Fruit fly (Drosophila melanogaster) whole organism, embryonic: ENCODE data around the gene dsx-c73A.
A peak's percentile ranks its signal among the peaks of the same experiment; 100 is the strongest.

Experiments
- Antp ChIP-seq: fragments of 200-800 bp; sonication (Bioruptor generic); optimal IDR thresholded peaks from 3 replicates; lab custom pipeline; 2016; ENCODE audit warnings: missing biosample characterization, missing genetic modification characterization
- Atf-2 ChIP-seq: fragments of 200-800 bp; sonication (Bioruptor generic); optimal IDR thresholded peaks from 2 replicates; lab custom pipeline; 2016; ENCODE audit warnings: missing biosample characterization, missing genetic modification characterization
- CG11247 ChIP-seq: fragments of 200-800 bp; sonication (Bioruptor generic); IDR thresholded peaks from 2 replicates; pipeline ENCODE4 v1.3.6; 2022; ENCODE audit warnings: missing biosample characterization, missing genetic modification characterization
- CG11456 ChIP-seq: fragments of 200-800 bp; sonication (Bioruptor generic); IDR thresholded peaks from 3 replicates; pipeline ENCODE4 v1.3.6; 2022; ENCODE audit warnings: missing biosample characterization, missing genetic modification characterization
- CG12155 ChIP-seq: fragments of 200-800 bp; sonication (Bioruptor generic); optimal IDR thresholded peaks from 3 replicates; lab custom pipeline; 2016; ENCODE audit warnings: missing biosample characterization, missing genetic modification characterization
- CG12659 ChIP-seq: fragments of 200-800 bp; sonication (Bioruptor generic); optimal IDR thresholded peaks from 3 replicates; lab custom pipeline; 2017; ENCODE audit warnings: mild to moderate bottlenecking, missing biosample characterization, missing genetic modification reagents, missing genetic modification characterization
- CG17361 ChIP-seq: fragments of 200-800 bp; sonication (Bioruptor generic); IDR thresholded peaks from 3 replicates; pipeline ENCODE4 v1.3.6; 2022; ENCODE audit warnings: missing biosample characterization, missing genetic modification characterization
- CG17568 ChIP-seq: fragments of 200-800 bp; sonication (Bioruptor generic); optimal IDR thresholded peaks from 2 replicates; lab custom pipeline; 2018; ENCODE audit warnings: missing biosample characterization, mild to moderate bottlenecking, missing genetic modification characterization, moderate library complexity
- CG17612 ChIP-seq: fragments of 200-800 bp; sonication (Bioruptor generic); IDR thresholded peaks from 2 replicates; pipeline ENCODE4 v1.3.6; 2022; ENCODE audit warnings: missing biosample characterization, missing genetic modification characterization
- CG2120 ChIP-seq: fragments of 200-800 bp; sonication (Bioruptor generic); optimal IDR thresholded peaks from 3 replicates; lab custom pipeline; 2016; ENCODE audit warnings: missing biosample characterization, missing genetic modification characterization
- CG2875 ChIP-seq: fragments of 200-800 bp; sonication (Bioruptor generic); optimal IDR thresholded peaks from 2 replicates; lab custom pipeline; 2017; ENCODE audit warnings: missing biosample characterization, mild to moderate bottlenecking, missing genetic modification characterization, missing genetic modification reagents
- CG3847 ChIP-seq: fragments of 200-800 bp; sonication (Bioruptor generic); IDR thresholded peaks from 2 replicates; pipeline ENCODE4 v1.3.6; 2022; ENCODE audit warnings: missing biosample characterization, missing genetic modification characterization
- CG7839 ChIP-seq: fragments of 200-800 bp; sonication (Bioruptor generic); optimal IDR thresholded peaks from 3 replicates; lab custom pipeline; 2018; ENCODE audit warnings: missing biosample characterization, mild to moderate bottlenecking, missing genetic modification characterization, moderate library complexity
- CG8290 ChIP-seq, 3 experiments: fragments of 200-800 bp; sonication (Bioruptor generic); optimal IDR thresholded peaks; 2 replicates each; lab custom pipeline; 2016 to 2019; ENCODE audit warnings: missing biosample characterization in 3 of 3, missing genetic modification characterization in 3 of 3, mild to moderate bottlenecking in 2 of 3, moderate library complexity in 1 of 3
- CG9932 ChIP-seq: fragments of 200-800 bp; sonication (Bioruptor generic); IDR thresholded peaks from 2 replicates; pipeline ENCODE4 v1.3.6; 2022; ENCODE audit warnings: missing biosample characterization, missing genetic modification characterization
- Dip2 ChIP-seq: fragments of 200-800 bp; sonication (Bioruptor generic); IDR thresholded peaks from 2 replicates; pipeline ENCODE4 v1.3.6; 2022; ENCODE audit warnings: missing biosample characterization, missing genetic modification characterization
- E2f1 ChIP-seq: fragments of 200-800 bp; sonication (Bioruptor generic); IDR thresholded peaks from 2 replicates; pipeline ENCODE4 v1.3.6; 2022; ENCODE audit warnings: missing biosample characterization, missing genetic modification characterization
- HLH54F ChIP-seq: fragments of 200-800 bp; sonication (Bioruptor generic); optimal IDR thresholded peaks from 3 replicates; lab custom pipeline; 2016; ENCODE audit warnings: missing biosample characterization, missing genetic modification characterization
- Hey ChIP-seq: fragments of 200-800 bp; sonication (Bioruptor generic); optimal IDR thresholded peaks from 3 replicates; lab custom pipeline; 2018; ENCODE audit warnings: missing biosample characterization, mild to moderate bottlenecking, missing genetic modification characterization
- Hmr ChIP-seq: fragments of 200-800 bp; sonication (Bioruptor generic); optimal IDR thresholded peaks from 3 replicates; lab custom pipeline; 2017; ENCODE audit warnings: mild to moderate bottlenecking, missing biosample characterization, missing genetic modification reagents, missing genetic modification characterization
- Med ChIP-seq: fragments of 200-800 bp; sonication (Bioruptor generic); peaks from one replicate; lab custom pipeline; 2016; ENCODE audit warnings: missing biosample characterization, missing genetic modification characterization, mild to moderate bottlenecking, inconsistent platforms, moderate library complexity
- NC2β ChIP-seq: fragments of 200-800 bp; sonication (Bioruptor generic); optimal IDR thresholded peaks from 2 replicates; lab custom pipeline; 2016; ENCODE audit warnings: missing biosample characterization, missing genetic modification characterization
- NFAT ChIP-seq: fragments of 200-800 bp; sonication (Bioruptor generic); IDR thresholded peaks from 2 replicates; pipeline ENCODE4 v1.3.6; 2022; ENCODE audit warnings: missing biosample characterization, missing genetic modification characterization
- Opbp ChIP-seq: fragments of 200-800 bp; sonication (Bioruptor generic); IDR thresholded peaks from 3 replicates; pipeline ENCODE4 v1.3.6; 2022; ENCODE audit warnings: missing biosample characterization, missing genetic modification characterization; ENCODE audit not compliant: partially characterized antibody
- Poxn ChIP-seq: fragments of 200-800 bp; sonication (Bioruptor generic); IDR thresholded peaks from 2 replicates; pipeline ENCODE4 v1.3.6; 2022; ENCODE audit warnings: missing biosample characterization, missing genetic modification characterization
- Ptx1 ChIP-seq: fragments of 200-800 bp; sonication (Bioruptor generic); IDR thresholded peaks from 2 replicates; pipeline ENCODE4 v1.3.6; 2022; ENCODE audit warnings: missing biosample characterization, missing genetic modification characterization
- Rx ChIP-seq: fragments of 200-800 bp; sonication (Bioruptor generic); IDR thresholded peaks from 2 replicates; pipeline ENCODE4 v1.3.6; 2022; ENCODE audit warnings: missing biosample characterization, missing genetic modification characterization
- Side ChIP-seq: fragments of 200-800 bp; sonication (Bioruptor generic); optimal IDR thresholded peaks from 2 replicates; lab custom pipeline; 2016; ENCODE audit warnings: missing biosample characterization, missing genetic modification characterization
- al ChIP-seq: fragments of 200-800 bp; sonication (Bioruptor generic); IDR thresholded peaks from 2 replicates; pipeline ENCODE4 v1.3.6; 2022; ENCODE audit warnings: missing biosample characterization, missing genetic modification characterization
- exex ChIP-seq: fragments of 200-800 bp; sonication (Bioruptor generic); optimal IDR thresholded peaks from 4 replicates; lab custom pipeline; 2018; ENCODE audit warnings: missing biosample characterization, mild to moderate bottlenecking, missing genetic modification characterization, moderate library complexity
- eyg ChIP-seq: fragments of 200-800 bp; sonication (Bioruptor generic); optimal IDR thresholded peaks from 3 replicates; lab custom pipeline; 2016; ENCODE audit warnings: missing biosample characterization, missing genetic modification characterization
- fd102C ChIP-seq: fragments of 200-800 bp; sonication (Bioruptor generic); optimal IDR thresholded peaks from 2 replicates; lab custom pipeline; 2018; ENCODE audit warnings: missing biosample characterization, mild to moderate bottlenecking, missing genetic modification characterization, moderate library complexity
- gsb ChIP-seq: fragments of 200-800 bp; sonication (Bioruptor generic); IDR thresholded peaks from 2 replicates; pipeline ENCODE4 v1.3.6; 2022; ENCODE audit warnings: missing biosample characterization, missing genetic modification characterization
- gt ChIP-seq: fragments of 200-800 bp; sonication (Bioruptor generic); IDR thresholded peaks from 2 replicates; pipeline ENCODE4 v1.3.6; 2022; ENCODE audit warnings: missing biosample characterization, missing genetic modification characterization
- inv ChIP-seq: fragments of 200-800 bp; sonication (Bioruptor generic); IDR thresholded peaks from 2 replicates; pipeline ENCODE4 v1.3.6; 2022; ENCODE audit warnings: missing biosample characterization, missing genetic modification characterization; ENCODE audit not compliant: partially characterized antibody
- kah ChIP-seq: fragments of 200-800 bp; sonication (Bioruptor generic); optimal IDR thresholded peaks from 2 replicates; lab custom pipeline; 2018; ENCODE audit warnings: missing biosample characterization, mild to moderate bottlenecking, missing genetic modification characterization
- lab ChIP-seq: fragments of 200-800 bp; sonication (Bioruptor generic); optimal IDR thresholded peaks from 3 replicates; lab custom pipeline; 2017; ENCODE audit warnings: missing biosample characterization, missing genetic modification characterization, mild to moderate bottlenecking, moderate library complexity, missing genetic modification reagents
- pnt ChIP-seq: fragments of 200-800 bp; sonication (Bioruptor generic); optimal IDR thresholded peaks from 3 replicates; lab custom pipeline; 2016; ENCODE audit warnings: missing biosample characterization, missing genetic modification characterization
- pros ChIP-seq: fragments of 200-800 bp; sonication (Bioruptor generic); optimal IDR thresholded peaks from 3 replicates; lab custom pipeline; 2019; ENCODE audit warnings: missing biosample characterization, mild to moderate bottlenecking, missing genetic modification characterization, moderate library complexity
- ro ChIP-seq: fragments of 200-800 bp; sonication (Bioruptor generic); IDR thresholded peaks from 2 replicates; pipeline ENCODE4 v1.3.6; 2022; ENCODE audit warnings: missing biosample characterization, missing genetic modification characterization
- run ChIP-seq: fragments of 200-800 bp; sonication (Bioruptor generic); optimal IDR thresholded peaks from 3 replicates; lab custom pipeline; 2018; ENCODE audit warnings: missing biosample characterization, mild to moderate bottlenecking, missing genetic modification characterization
- tgo ChIP-seq: fragments of 200-800 bp; sonication (Bioruptor generic); IDR thresholded peaks from 3 replicates; pipeline ENCODE4 v1.3.6; 2022; ENCODE audit warnings: missing biosample characterization, missing genetic modification characterization
- tin ChIP-seq: fragments of 200-800 bp; sonication (Bioruptor generic); optimal IDR thresholded peaks from 3 replicates; lab custom pipeline; 2016; ENCODE audit warnings: missing biosample characterization, missing genetic modification characterization
- tll ChIP-seq, 2 experiments: fragments of 200-800 bp in 1 of 2; fragments of >200 bp in 1 of 2; sonication (Bioruptor generic) in 1 of 2; optimal IDR thresholded peaks; 2 replicates each; lab custom pipeline; 2017 to 2019; ENCODE audit warnings: missing biosample characterization in 2 of 2, missing genetic modification characterization in 2 of 2, mild to moderate bottlenecking in 1 of 2, moderate library complexity in 1 of 2
- trem ChIP-seq: fragments of 200-800 bp; optimal IDR thresholded peaks from 3 replicates; lab custom pipeline; 2019; ENCODE audit warnings: missing biosample characterization, mild to moderate bottlenecking, missing genetic modification characterization, moderate library complexity
- wdn ChIP-seq: fragments of 200-800 bp; sonication (Bioruptor generic); IDR thresholded peaks from 2 replicates; pipeline ENCODE4 v1.3.6; 2022; ENCODE audit warnings: missing biosample characterization, missing genetic modification characterization
- wor ChIP-seq: fragments of 200-800 bp; sonication (Bioruptor generic); IDR thresholded peaks from 2 replicates; pipeline ENCODE4 v1.3.6; 2022; ENCODE audit warnings: missing biosample characterization, missing genetic modification characterization
- zfh1 ChIP-seq: fragments of 200-800 bp; sonication (Bioruptor generic); IDR thresholded peaks from 3 replicates; pipeline ENCODE4 v1.3.6; 2022; ENCODE audit warnings: missing biosample characterization, missing genetic modification characterization
- zfh2 ChIP-seq: fragments of 200-800 bp; sonication (Bioruptor generic); optimal IDR thresholded peaks from 2 replicates; lab custom pipeline; 2016; ENCODE audit warnings: missing biosample characterization, missing genetic modification characterization

Gene dsx-c73A

DNA sequence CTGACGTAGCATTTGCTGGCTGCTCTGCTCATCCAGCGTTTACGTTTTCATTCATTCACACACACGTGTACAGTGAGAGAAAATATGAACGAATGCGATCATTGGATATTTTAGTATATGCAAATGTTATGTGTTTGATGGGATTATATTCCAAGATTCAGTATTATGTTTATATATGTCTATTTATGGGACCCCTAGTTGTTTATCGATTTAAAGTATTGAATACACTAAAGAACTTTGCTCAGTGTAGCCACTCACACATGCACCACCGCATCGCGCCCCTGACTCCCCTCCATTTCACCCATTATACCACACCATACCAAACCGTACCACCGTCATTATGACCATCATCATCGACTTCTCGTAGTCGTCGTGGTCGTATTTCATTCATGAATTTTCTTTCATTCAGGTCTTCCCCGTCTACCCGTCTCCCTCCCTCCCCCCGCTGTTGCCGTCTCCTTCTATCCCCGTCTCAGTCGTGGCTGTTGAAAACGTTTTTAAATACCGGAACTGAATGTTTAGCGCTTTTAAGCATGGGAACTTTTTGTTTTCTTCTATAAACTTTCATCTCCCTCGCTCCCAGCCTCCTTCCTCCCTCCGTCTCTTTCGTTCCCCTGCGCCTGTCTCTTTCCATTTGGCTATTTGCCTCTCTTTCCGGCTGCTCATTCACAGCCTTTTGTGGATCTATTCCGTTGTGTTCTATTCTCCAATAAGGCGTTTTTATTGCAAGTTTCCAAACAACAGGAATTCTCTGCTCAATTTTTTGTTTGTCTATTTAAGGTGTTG lies 28.8 kb upstream of the dsx-c73A start (continued):
- TF ChIP-seq zfh2 (GFP tag; lab: Kevin White, UChicago), result peak; percentile 84
- TF ChIP-seq exex (tag; lab: Kevin White, UChicago), result peak; percentile 62
- TF ChIP-seq Ptx1, result peak; percentile 97
- peak; percentile 70 for TF ChIP-seq Hey (tag; lab: Kevin White, UChicago)
- TF ChIP-seq CG17568, result peak; percentile 92
- peak; percentile 92 for TF ChIP-seq run (tag; lab: Kevin White, UChicago)
- TF ChIP-seq pros (GFP tag; lab: Kevin White, UChicago), result peak; percentile 62
- peak; percentile 97 for TF ChIP-seq pnt (GFP tag; lab: Kevin White, UChicago)
- TF ChIP-seq wor, result peak; percentile 96
- TF ChIP-seq Dip2, result peak; percentile 52; the same call in 1 of the 2 replicates
- TF ChIP-seq CG3847 (GFP tag; lab: Robert Waterston, UW), result peak; percentile 94
- peak; percentile 90 for TF ChIP-seq al
- TF ChIP-seq Hmr (GFP tag; lab: Kevin White, UChicago), result peak; percentile 89
- peak; percentile 92 for TF ChIP-seq CG11456 (GFP tag; lab: Robert Waterston, UW)
- TF ChIP-seq CG2120 (GFP tag; lab: Kevin White, UChicago), result peak; percentile 93
- TF ChIP-seq Atf-2 (GFP tag; lab: Kevin White, UChicago), result peak; percentile 96
- TF ChIP-seq NC2β (GFP tag; lab: Kevin White, UChicago), result peak; percentile 97
- peak; percentile 76 for TF ChIP-seq fd102C (GFP tag; lab: Kevin White, UChicago)
- peak; percentile 83 for TF ChIP-seq wdn
- peak; percentile 96 for TF ChIP-seq Rx (GFP tag; lab: Robert Waterston, UW)
- peak; percentile 90 for TF ChIP-seq eyg
- peak; percentile 97 for TF ChIP-seq CG8290 (GFP tag; optimal IDR thresholded peaks at IDR 0.05; lab: Kevin White, UChicago)
- TF ChIP-seq CG8290 (tag; optimal IDR thresholded peaks at IDR 0.05; lab: Kevin White, UChicago), result peak; percentile 85 to 97
- TF ChIP-seq ro (GFP tag; lab: Robert Waterston, UW), result peak; percentile 89
- peak; percentile 97 for TF ChIP-seq lab (GFP tag; lab: Kevin White, UChicago)
- TF ChIP-seq zfh1 (GFP tag; lab: Robert Waterston, UW), result peak; percentile 99
- TF ChIP-seq inv (GFP tag; lab: Robert Waterston, UW), result no peak
- peak; percentile 97 for TF ChIP-seq tgo (GFP tag; lab: Robert Waterston, UW)
- peak; percentile 97 for TF ChIP-seq CG2875 (GFP tag; lab: Kevin White, UChicago)
- TF ChIP-seq gt (GFP tag; lab: Robert Waterston, UW), result peak; percentile 94
- peak; percentile 93 for TF ChIP-seq HLH54F
- TF ChIP-seq CG9932 (GFP tag; lab: Robert Waterston, UW), result peak; percentile 90
- TF ChIP-seq trem, result peak; percentile 95
- peak; percentile 57; the same call in 1 of the 2 replicates for TF ChIP-seq Poxn (GFP tag; lab: Robert Waterston, UW)
- peak; percentile 93 for TF ChIP-seq kah (GFP tag; lab: Kevin White, UChicago)
- TF ChIP-seq CG12155 (GFP tag; lab: Kevin White, UChicago), result peak; percentile 93
- TF ChIP-seq Opbp, result no peak
- peak; percentile 93 for TF ChIP-seq NFAT (GFP tag; lab: Robert Waterston, UW)
- TF ChIP-seq Antp (GFP tag; lab: Kevin White, UChicago), result peak; percentile 94
- peak; percentile 99 for TF ChIP-seq Med (GFP tag; lab: Kevin White, UChicago)
- TF ChIP-seq Side (GFP tag; lab: Kevin White, UChicago), result peak; percentile 95
- peak; percentile 85 for TF ChIP-seq gsb
- TF ChIP-seq E2f1 (GFP tag; lab: Robert Waterston, UW), result peak; percentile 96
- peak; percentile 97 for TF ChIP-seq CG12659
- TF ChIP-seq CG17361 (GFP tag; lab: Robert Waterston, UW), result peak; percentile 98
- peak; percentile 98 for TF ChIP-seq tin
- peak; percentile 98 for TF ChIP-seq CG7839 (tag; lab: Kevin White, UChicago)
- peak; percentile 86 for TF ChIP-seq CG17612
- TF ChIP-seq tll (GFP tag; optimal IDR thresholded peaks at IDR 0.05; lab: Kevin White, UChicago), result peak in 1 of 2 experiments; percentile 58
- peak; percentile 93 for TF ChIP-seq CG11247 (GFP tag; lab: Robert Waterston, UW)
